Worm (Caenorhabditis elegans): ENCODE measurements around the gene F56H9.8.

The F56H9.8 gene

ce11 chrV:12683205-12683604, 38.6 kb downstream of the F56H9.8 start:
- TF ChIP-seq elt-3 (tag; optimal IDR thresholded peaks at IDR 0.05) (no peak), R02D3.7 (tag; optimal IDR thresholded peaks at IDR 0.05) (no peak), fos-1 (tag; optimal IDR thresholded peaks at IDR 0.05) (peak; percentile 3), ztf-4 (tag; optimal IDR thresholded peaks at IDR 0.05) (no peak), nhr-77 (tag; optimal IDR thresholded peaks at IDR 0.05) (no peak)

- no peak for TF ChIP-seq ztf-1 (GFP tag; conservative IDR thresholded peaks at IDR 0.05)
- no peak for TF ChIP-seq F13H6.1 (tag; optimal IDR thresholded peaks at IDR 0.05)
- TF ChIP-seq snpc-4 (tag; optimal IDR thresholded peaks at IDR 0.05): no peak
- no peak for TF ChIP-seq nhr-25 (tag; optimal IDR thresholded peaks at IDR 0.05)
- no peak for TF ChIP-seq peb-1 (tag; optimal IDR thresholded peaks at IDR 0.05)
- no peak for TF ChIP-seq ztf-11 (tag; optimal IDR thresholded peaks at IDR 0.05)
- no peak for TF ChIP-seq unc-39 (tag; optimal IDR thresholded peaks at IDR 0.05)
- no peak for TF ChIP-seq Y55F3AM.14 (GFP tag; optimal IDR thresholded peaks at IDR 0.05)
- TF ChIP-seq nhr-10 (tag; optimal IDR thresholded peaks at IDR 0.05): no peak
- TF ChIP-seq ceh-82 (tag; optimal IDR thresholded peaks at IDR 0.05): no peak
- TF ChIP-seq lin-11 (tag; optimal IDR thresholded peaks at IDR 0.05): no peak
Observed at ce11 chrV:12695155-12695554, 50.6 kb downstream of the F56H9.8 start, which contains the start of gene parn-1. TSS of gene parn-1 (minus strand) at chrV:12695255.

- peak; percentile 15 for TF ChIP-seq C34F6.9 (tag; optimal IDR thresholded peaks at IDR 0.05)
- no peak for TF ChIP-seq unc-62 (GFP tag; optimal IDR thresholded peaks at IDR 0.05)
- TF ChIP-seq unc-55 (GFP tag; optimal IDR thresholded peaks at IDR 0.05): peak; percentile 5
Observed at ce11 chrV:12695968-12696367, 51.4 kb downstream of the F56H9.8 start, which contains the start of gene K10C8.4. TSS of gene K10C8.4 (plus strand) at chrV:12696268.
